Worm (Caenorhabditis elegans): ENCODE results near the gene ekl-5.

DNA sequence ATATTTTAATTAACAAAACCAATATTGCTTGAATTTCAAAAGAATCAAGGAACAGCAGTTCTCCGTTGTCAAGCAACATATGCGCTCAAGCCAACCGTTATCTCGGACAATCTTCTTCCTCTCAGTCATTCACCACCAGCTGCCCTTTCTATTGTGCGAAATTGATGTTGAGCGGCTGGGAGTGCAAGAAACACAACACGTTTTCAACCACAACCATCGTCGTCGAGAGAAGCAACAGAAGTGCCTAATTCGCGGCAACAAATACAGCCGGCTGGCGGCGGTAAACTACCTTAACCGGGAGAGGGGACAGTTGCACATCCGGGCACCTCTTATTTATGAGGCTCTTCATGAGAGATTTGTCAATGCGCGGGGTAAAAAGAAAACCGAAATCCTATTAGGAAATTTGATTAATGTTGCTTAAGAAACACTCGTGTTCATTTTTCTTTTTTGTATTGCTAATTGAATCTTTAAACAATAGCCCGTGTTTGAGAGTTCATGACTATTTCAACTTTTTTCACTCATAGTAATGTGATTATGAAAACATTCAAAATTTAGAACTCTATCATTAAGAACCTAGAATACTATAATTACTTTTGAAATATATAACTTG, 35.1 kb downstream of the ekl-5 start:
- TF ChIP-seq let-526 (GFP tag; IDR thresholded peaks at IDR 0.05) (no peak), akir-1 (GFP tag; optimal IDR thresholded peaks at IDR 0.05) (no peak), ama-1 (optimal IDR thresholded peaks at IDR 0.05) (no peak), ama-1 (GFP tag; optimal IDR thresholded peaks at IDR 0.05) (no peak), ztf-28 (GFP tag; IDR thresholded peaks at IDR 0.05) (no peak), F49E8.2 (tag; optimal IDR thresholded peaks at IDR 0.05; ENCODE audit: insufficient read depth) (no peak), ceh-100 (GFP tag; IDR thresholded peaks at IDR 0.05) (no peak), dpl-1 (GFP tag; optimal IDR thresholded peaks at IDR 0.05) (no peak)

All from whole organism, young adult.